Worm (Caenorhabditis elegans): ENCODE data around the gene tba-7.

The tba-7 gene

DNA sequence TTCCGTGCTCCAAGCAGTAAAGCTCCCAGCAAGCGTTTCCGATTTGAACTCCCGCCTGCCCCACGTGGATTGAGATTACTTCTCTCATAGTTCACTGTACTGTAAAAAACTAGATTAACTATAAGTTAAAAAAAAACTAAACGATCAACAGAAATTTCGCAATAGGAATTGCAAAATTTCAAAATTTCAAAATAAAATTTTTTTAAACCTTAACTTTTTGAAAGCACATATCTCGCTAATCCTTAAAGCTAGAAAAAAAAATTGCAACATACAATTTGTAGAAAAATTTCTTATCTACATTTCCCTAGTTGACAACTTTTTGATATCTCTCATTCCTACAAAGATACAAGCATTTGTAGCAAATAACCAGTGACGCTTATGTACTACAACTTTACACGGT lies at the start of gene tba-7:
TSS of gene tba-7 (minus strand) at position 101 of the 400 bp plus-strand sequence.
- TF ChIP-seq nhr-10 (tag; optimal IDR thresholded peaks at IDR 0.05) (no peak), lin-13 (GFP tag; optimal IDR thresholded peaks at IDR 0.05) (no peak), unc-62 (GFP tag; optimal IDR thresholded peaks at IDR 0.05) (no peak), aly-2 (tag; optimal IDR thresholded peaks at IDR 0.05) (no peak), nhr-12 (tag; optimal IDR thresholded peaks at IDR 0.05) (no peak), dmd-4 (tag; optimal IDR thresholded peaks at IDR 0.05) (no peak), Y55F3AM.14 (GFP tag; optimal IDR thresholded peaks at IDR 0.05) (no peak), nhr-21 (tag; optimal IDR thresholded peaks at IDR 0.05) (no peak), C34F6.9 (tag; optimal IDR thresholded peaks at IDR 0.05) (no peak), ztf-11 (tag; optimal IDR thresholded peaks at IDR 0.05) (no peak), nhr-25 (tag; optimal IDR thresholded peaks at IDR 0.05) (no peak), ztf-4 (tag; optimal IDR thresholded peaks at IDR 0.05) (no peak), mbf-1 (tag; optimal IDR thresholded peaks at IDR 0.05) (no peak), ceh-16 (tag; optimal IDR thresholded peaks at IDR 0.05) (no peak), fos-1 (tag; optimal IDR thresholded peaks at IDR 0.05) (no peak), zag-1 (tag; optimal IDR thresholded peaks at IDR 0.05) (no peak)

DNA sequence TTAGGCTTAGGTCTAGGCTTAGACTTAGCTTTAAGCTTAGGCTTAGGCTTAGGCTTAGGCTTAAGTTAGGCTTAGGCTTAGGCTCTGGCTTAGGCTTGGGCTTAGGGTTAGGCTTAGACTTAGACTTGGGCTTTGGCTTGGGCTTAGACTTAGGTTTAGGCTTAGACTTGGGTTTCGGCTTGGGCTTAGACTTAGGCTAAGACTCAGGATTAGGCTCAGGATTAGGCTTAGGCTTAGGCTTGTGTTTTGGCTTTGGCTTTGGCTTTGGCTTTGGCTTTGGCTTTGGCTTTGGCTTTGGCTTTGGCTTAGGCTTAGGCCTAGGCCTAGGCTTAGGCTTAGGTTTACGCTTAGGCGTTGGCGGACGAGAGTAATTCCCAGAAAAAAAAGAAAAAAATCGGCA lies 48.0 kb upstream of the tba-7 start:
- no peak for TF ChIP-seq nhr-237 (tag; optimal IDR thresholded peaks at IDR 0.05)
- TF ChIP-seq nhr-129 (tag; optimal IDR thresholded peaks at IDR 0.05): no peak
- TF ChIP-seq crh-2 (tag; optimal IDR thresholded peaks at IDR 0.05): no peak
- no peak for TF ChIP-seq mdl-1 (tag; optimal IDR thresholded peaks at IDR 0.05)
- TF ChIP-seq sem-4 (tag; optimal IDR thresholded peaks at IDR 0.05): no peak
- TF ChIP-seq lin-11 (tag; optimal IDR thresholded peaks at IDR 0.05): no peak
- TF ChIP-seq alr-1 (tag; optimal IDR thresholded peaks at IDR 0.05): no peak
- no peak for TF ChIP-seq unc-62 (GFP tag; optimal IDR thresholded peaks at IDR 0.05)
- no peak for TF ChIP-seq skn-1 (tag; optimal IDR thresholded peaks at IDR 0.05)
- no peak for TF ChIP-seq aly-2 (tag; optimal IDR thresholded peaks at IDR 0.05)

DNA sequence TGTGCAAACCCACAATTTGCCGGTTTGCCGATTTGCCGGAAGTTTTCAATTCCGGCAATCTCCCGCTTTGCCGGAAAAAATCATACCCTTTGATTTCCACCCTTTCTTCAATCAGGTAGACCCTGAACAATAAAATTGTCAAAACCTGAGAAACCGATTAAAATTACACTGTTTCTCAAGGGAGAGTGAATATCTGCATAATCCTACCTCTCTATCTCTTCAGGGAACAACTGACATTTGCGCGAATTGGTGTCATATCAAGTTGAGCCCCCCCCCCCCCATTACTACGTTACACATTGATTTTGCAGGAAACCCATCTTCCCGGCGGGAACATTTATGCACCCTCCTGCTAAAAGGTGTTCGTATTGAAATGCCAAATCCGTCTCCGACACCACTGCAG lies 38.8 kb upstream of the tba-7 start, which contains the start of gene twk-31:
TSS of gene twk-31 (plus strand) at position 301 of the 400 bp plus-strand sequence.
- no peak for TF ChIP-seq nhr-6 (tag; optimal IDR thresholded peaks at IDR 0.05)
- no peak for TF ChIP-seq aly-2 (tag; optimal IDR thresholded peaks at IDR 0.05)
- TF ChIP-seq ZK546.5 (tag; optimal IDR thresholded peaks at IDR 0.05): no peak
- TF ChIP-seq nhr-10 (tag; optimal IDR thresholded peaks at IDR 0.05): no peak
- TF ChIP-seq ztf-1 (GFP tag; conservative IDR thresholded peaks at IDR 0.05): no peak
- TF ChIP-seq sma-9 (GFP tag; optimal IDR thresholded peaks at IDR 0.05): no peak
- TF ChIP-seq sma-9 (tag; optimal IDR thresholded peaks at IDR 0.05): no peak
- TF ChIP-seq lin-11 (tag; optimal IDR thresholded peaks at IDR 0.05): no peak
- TF ChIP-seq egl-27 (tag; optimal IDR thresholded peaks at IDR 0.05): no peak
- no peak for TF ChIP-seq mdl-1 (tag; optimal IDR thresholded peaks at IDR 0.05)
- no peak for TF ChIP-seq nhr-25 (tag; optimal IDR thresholded peaks at IDR 0.05)
- no peak for TF ChIP-seq unc-55 (GFP tag; optimal IDR thresholded peaks at IDR 0.05)
- TF ChIP-seq fos-1 (tag; optimal IDR thresholded peaks at IDR 0.05): no peak
- TF ChIP-seq unc-62 (GFP tag; optimal IDR thresholded peaks at IDR 0.05): no peak
- TF ChIP-seq alr-1 (tag; optimal IDR thresholded peaks at IDR 0.05): no peak
- TF ChIP-seq sma-3 (GFP tag; optimal IDR thresholded peaks at IDR 0.05): no peak
- TF ChIP-seq gmeb-1 (tag; optimal IDR thresholded peaks at IDR 0.05): no peak
- no peak for TF ChIP-seq nhr-237 (tag; optimal IDR thresholded peaks at IDR 0.05)

- TF ChIP-seq unc-62 (GFP tag; optimal IDR thresholded peaks at IDR 0.05): no peak
Measured at ce11 chrIII:11405049-11405448, 33.5 kb upstream of the tba-7 start, which contains the start of gene Y47D3B.4. Y47D3B.4 (plus strand) TSS chrIII:11405349.

- TF ChIP-seq nhr-129 (tag; optimal IDR thresholded peaks at IDR 0.05): no peak
- no peak for TF ChIP-seq nhr-23 (tag; optimal IDR thresholded peaks at IDR 0.05)
- TF ChIP-seq ztf-4 (tag; optimal IDR thresholded peaks at IDR 0.05): no peak
- no peak for TF ChIP-seq lin-11 (tag; optimal IDR thresholded peaks at IDR 0.05)
- no peak for TF ChIP-seq mab-5 (tag; optimal IDR thresholded peaks at IDR 0.05)
- no peak for TF ChIP-seq ceh-16 (tag; optimal IDR thresholded peaks at IDR 0.05)
- no peak for TF ChIP-seq zag-1 (tag; optimal IDR thresholded peaks at IDR 0.05)
- TF ChIP-seq unc-62 (GFP tag; optimal IDR thresholded peaks at IDR 0.05): no peak
- TF ChIP-seq nhr-21 (tag; optimal IDR thresholded peaks at IDR 0.05): no peak
- TF ChIP-seq fos-1 (tag; optimal IDR thresholded peaks at IDR 0.05): no peak
- TF ChIP-seq aly-2 (tag; optimal IDR thresholded peaks at IDR 0.05): no peak
Measured at ce11 chrIII:11402717-11403116, 31.1 kb upstream of the tba-7 start, which contains the start of gene Y47D3B.12. Y47D3B.12 (plus strand) TSS chrIII:11403017.

All from whole organism, L2 larva.